Fruit fly (Drosophila melanogaster) ovary, adult (tissue): ENCODE measurements around the gene Spindly.

Source experiments
- CG17801 ChIP-seq: fragments of 200-800 bp; optimal IDR thresholded peaks from 2 replicates; lab custom pipeline; 2019; ENCODE audit warnings: missing biosample characterization, mild to moderate bottlenecking, missing genetic modification characterization, moderate library complexity; ENCODE audit not compliant: partially characterized antibody

Gene Spindly

DNA sequence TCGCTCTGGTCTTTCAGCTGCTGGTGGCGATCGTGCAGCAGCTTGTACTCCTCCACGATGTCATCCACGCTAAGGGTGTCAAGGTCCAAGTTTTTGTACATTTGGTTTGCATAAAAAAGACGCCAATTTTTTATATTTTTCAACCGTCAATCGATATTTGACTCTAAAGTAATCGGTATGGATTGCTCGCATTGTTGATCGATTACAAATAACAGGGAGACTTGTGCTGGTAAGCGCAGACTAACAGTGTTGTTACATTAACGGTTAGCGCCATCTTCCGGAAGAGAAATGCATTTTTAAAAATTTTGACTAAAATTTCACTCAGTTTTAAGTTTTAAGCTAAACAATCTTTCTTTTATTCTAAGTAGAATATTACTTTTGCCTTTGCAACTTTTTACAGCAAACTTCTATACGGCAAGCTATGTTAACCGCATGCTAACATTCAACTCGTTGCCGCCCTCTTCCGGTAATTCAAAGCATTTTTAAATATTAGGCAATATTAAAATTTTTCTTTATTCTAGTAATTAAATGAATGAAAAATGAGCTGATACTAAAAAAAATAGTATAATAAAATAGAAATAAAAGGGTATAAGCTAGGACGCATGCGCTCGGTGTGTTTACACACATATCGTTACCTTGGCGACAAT lies at the start of gene Spindly, which contains the start of gene IFT57:
Spindly (minus strand) TSS at position 132 of the 647 bp plus-strand sequence.
IFT57 (plus strand) TSS at position 604 of the 647 bp plus-strand sequence.
- TF ChIP-seq CG17801: no peak

DNA sequence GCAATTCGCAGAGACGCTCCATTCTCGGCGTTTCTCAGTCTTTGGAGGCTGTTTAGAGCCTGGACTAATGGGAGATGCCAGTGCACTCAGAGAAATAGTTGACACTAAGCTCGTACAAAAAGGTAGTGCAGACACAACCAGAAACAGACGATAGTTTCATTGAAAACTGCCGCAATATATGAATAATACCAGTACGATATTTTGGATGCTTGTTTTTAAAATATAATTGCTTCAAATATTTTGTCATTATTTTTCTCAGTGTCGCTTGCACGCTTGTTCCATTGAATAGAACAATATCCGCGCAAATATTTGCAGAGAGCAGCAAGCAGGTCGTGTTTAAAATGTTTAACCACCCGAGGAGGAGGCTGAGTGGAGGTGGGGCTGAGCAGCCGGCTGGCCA lies 46.4 kb upstream of the Spindly start:
- no peak for TF ChIP-seq CG17801

DNA sequence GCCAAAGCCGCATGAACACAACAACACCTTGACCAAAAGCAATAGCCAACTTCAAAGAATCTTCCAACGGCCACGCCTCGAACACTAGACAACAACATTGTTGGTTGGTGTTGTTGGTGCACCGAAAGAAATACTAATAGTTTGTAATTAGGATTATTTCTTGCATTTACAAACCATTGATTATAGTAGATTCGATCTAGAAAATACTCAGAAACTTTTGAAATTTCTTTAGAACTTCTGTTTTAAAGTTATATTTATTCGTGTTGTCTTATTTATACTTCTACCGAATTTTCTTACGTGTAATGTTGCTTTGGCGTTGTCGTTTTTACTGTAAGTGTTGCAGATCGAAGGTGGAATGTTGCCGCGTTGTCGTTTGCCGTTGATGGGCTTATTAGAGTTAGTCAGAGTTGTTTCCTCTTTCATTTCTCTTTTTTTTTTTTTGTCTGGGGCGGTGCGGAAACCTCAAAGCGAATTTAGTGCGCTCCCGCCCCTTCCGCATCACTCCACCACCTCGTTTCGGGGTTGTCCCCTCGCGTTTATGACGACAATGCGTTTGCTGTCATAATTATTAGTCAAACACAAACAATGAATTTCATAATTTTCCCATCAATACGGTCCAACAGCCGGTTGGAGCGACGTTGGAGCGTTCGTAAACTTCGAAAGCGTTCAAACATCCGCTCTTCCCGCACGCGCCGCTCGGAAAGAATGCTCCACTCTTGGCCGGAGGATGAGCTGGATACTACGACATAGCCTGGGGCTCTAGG lies 45.7 kb upstream of the Spindly start, which contains the start of gene CG43815:
CG43815 (plus strand) TSS at position 532 of the 764 bp plus-strand sequence.
- no peak for TF ChIP-seq CG17801

DNA sequence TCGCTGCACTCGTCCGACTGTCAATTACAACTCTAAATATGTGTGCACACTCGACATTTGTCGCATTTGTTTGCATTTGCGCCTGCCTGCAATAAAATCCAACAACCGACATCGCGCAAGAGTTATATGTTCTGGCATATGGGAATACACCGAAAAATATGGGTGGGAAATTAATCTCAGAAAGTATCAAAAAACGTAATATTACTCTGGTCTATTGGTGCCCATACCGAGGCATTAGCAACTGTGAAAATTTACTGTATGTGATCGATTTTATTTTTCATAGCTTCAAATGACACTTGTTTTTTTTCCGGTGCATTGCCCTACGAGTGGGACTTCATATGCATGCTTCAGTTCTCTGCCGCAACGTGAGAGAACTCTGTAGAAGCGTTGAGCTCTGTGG lies 43.8 kb upstream of the Spindly start:
- no peak for TF ChIP-seq CG17801

DNA sequence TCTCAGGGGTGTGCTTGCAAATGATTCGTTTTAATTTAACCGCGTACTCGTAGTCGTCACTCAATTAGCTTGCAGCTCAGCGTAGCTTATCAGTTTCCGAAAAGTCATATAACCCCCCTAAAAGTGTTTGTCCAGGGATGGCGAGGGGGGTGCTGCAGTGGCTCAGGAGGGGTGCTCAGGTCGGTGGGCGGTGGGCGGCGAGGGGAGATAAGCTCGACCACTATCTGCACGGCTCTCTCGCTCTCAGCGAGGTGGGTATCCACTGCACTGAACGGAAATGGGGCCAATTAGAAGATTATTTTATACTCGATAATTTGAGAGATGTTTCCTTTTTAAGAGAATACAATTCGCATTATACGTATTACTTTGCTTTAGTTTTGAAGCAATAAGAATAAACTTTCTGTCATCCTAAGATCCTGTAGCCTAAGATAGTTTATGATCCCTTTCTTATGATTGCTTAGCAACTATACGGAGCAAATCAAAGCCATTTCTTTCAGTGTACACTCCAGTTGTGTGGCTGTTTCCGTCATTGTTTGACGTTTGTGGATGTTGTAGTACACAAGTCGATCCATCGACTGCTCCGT lies 43.1 kb upstream of the Spindly start:
- no peak for TF ChIP-seq CG17801

dm6 chr2L:3572529-3573171 lies 42.5 kb upstream of the Spindly start:
- no peak for TF ChIP-seq CG17801

dm6 chr2L:3571457-3571856 lies 41.3 kb upstream of the Spindly start:
- no peak for TF ChIP-seq CG17801

- TF ChIP-seq CG17801: no peak
These were observed 40.4 kb upstream of the Spindly start for dm6 chr2L:3570566-3570965.

dm6 chr2L:3569892-3570291 lies 39.8 kb upstream of the Spindly start:
- no peak for TF ChIP-seq CG17801

DNA sequence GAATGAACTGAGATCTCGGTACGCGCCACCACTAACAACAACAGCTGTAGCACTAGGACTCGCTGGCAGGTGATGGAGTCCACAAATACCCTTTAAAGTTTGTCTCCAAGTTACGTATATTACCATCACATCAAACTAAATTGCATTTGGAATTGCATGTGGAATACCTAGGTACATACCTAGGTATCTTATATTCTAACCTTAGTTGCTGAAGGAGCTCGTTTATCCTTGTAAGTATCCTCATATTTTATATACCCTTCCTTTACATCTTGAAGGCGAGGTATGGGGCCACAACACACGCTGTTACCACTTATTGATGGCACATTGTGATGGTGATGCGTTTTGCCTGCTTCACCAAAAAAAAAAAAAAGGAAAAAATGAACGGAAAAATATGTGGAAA lies 37.3 kb upstream of the Spindly start:
- TF ChIP-seq CG17801: no peak

DNA sequence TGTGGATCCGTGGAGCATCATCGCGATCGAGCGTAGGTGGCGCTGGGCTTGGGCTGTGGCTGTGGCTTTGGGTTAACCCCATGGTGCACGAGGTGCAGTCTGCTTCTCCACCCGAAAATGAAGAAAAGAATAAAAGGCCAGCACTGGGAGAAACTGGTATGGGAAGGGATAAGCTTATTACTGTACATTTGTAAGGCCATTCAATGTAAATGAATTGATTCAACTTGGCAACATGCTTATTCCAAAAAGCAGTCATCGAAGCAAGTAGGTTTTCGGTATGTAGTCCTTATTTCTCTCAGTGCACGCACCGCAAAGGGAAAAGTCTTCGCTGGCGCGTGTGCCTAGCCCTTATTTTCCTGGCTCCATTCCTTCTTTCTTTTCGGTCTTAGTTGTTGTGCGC lies 36.4 kb upstream of the Spindly start:
- no peak for TF ChIP-seq CG17801

- TF ChIP-seq CG17801: no peak
These were observed 34.4 kb upstream of the Spindly start for dm6 chr2L:3564556-3564955.

dm6 chr2L:3562435-3562834 lies 32.3 kb upstream of the Spindly start:
- TF ChIP-seq CG17801: no peak

dm6 chr2L:3559647-3560046 lies 29.5 kb upstream of the Spindly start:
- no peak for TF ChIP-seq CG17801

- no peak for TF ChIP-seq CG17801
These were observed 28.2 kb upstream of the Spindly start for dm6 chr2L:3558299-3558698.

- TF ChIP-seq CG17801: no peak
These were observed 27.4 kb upstream of the Spindly start for dm6 chr2L:3557471-3557870.

- no peak for TF ChIP-seq CG17801
These were observed 26.8 kb upstream of the Spindly start for dm6 chr2L:3556937-3557336.
